Fruit fly (Drosophila melanogaster) whole organism, wandering third instar larva: ENCODE measurements around the gene CG15211.

ENCODE experiments used
- GATAd ChIP-seq: sonication (Bioruptor generic); optimal IDR thresholded peaks from 2 replicates; lab custom pipeline; 2016; ENCODE audit warnings: missing biosample characterization, missing genetic modification characterization
- HLH106 ChIP-seq: fragments of 200-800 bp; optimal IDR thresholded peaks from 3 replicates; lab custom pipeline; 2019; ENCODE audit warnings: missing biosample characterization, mild to moderate bottlenecking, missing genetic modification characterization, moderate library complexity
- Mio ChIP-seq: sonication (Bioruptor generic); optimal IDR thresholded peaks from 2 replicates; lab custom pipeline; 2016; ENCODE audit warnings: missing biosample characterization, missing genetic modification characterization
- Myc ChIP-seq: fragments of >200 bp; optimal IDR thresholded peaks from 2 replicates; lab custom pipeline; 2017
- Rel ChIP-seq, 2 experiments: fragments of 200-800 bp; sonication (Bioruptor generic) in 1 of 2; optimal IDR thresholded peaks; 2 replicates in 1 of 2; 3 replicates in 1 of 2; lab custom pipeline; 2016 to 2019; ENCODE audit warnings: mild to moderate bottlenecking in 2 of 2, missing biosample characterization in 2 of 2, missing genetic modification characterization in 2 of 2, moderate library complexity in 1 of 2
- Sp1 ChIP-seq: fragments of 200-800 bp; sonication (Bioruptor generic); optimal IDR thresholded peaks from 3 replicates; lab custom pipeline; 2019; ENCODE audit warnings: missing biosample characterization, mild to moderate bottlenecking, missing genetic modification characterization, moderate library complexity
- dmrt93B ChIP-seq: fragments of 200-800 bp; sonication (Bioruptor generic); optimal IDR thresholded peaks from 2 replicates; lab custom pipeline; 2018; ENCODE audit warnings: missing biosample characterization, mild to moderate bottlenecking, missing genetic modification characterization
- ey ChIP-seq: fragments of 200-800 bp; sonication (Bioruptor generic); optimal IDR thresholded peaks from 2 replicates; lab custom pipeline; 2016; ENCODE audit warnings: missing biosample characterization, missing genetic modification characterization
- foxo ChIP-seq, 2 experiments: fragments of 200-800 bp; sonication (Bioruptor generic); optimal IDR thresholded peaks; 2 replicates in 1 of 2; 3 replicates in 1 of 2; lab custom pipeline; 2016 to 2017; ENCODE audit warnings: missing biosample characterization in 2 of 2, missing genetic modification characterization in 2 of 2
- fru ChIP-seq: fragments of 200-800 bp; sonication (Bioruptor generic); optimal IDR thresholded peaks from 3 replicates; lab custom pipeline; 2016; ENCODE audit warnings: missing biosample characterization, mild to moderate bottlenecking, missing genetic modification characterization
- h ChIP-seq: fragments of 200-800 bp; sonication (Bioruptor generic); optimal IDR thresholded peaks from 3 replicates; lab custom pipeline; 2016; ENCODE audit warnings: missing biosample characterization, mild to moderate bottlenecking, missing genetic modification characterization
- lola ChIP-seq: fragments of >200 bp; optimal IDR thresholded peaks from 2 replicates; lab custom pipeline; 2017; ENCODE audit warnings: missing biosample characterization, missing genetic modification characterization
- psq ChIP-seq: fragments of 200-800 bp; sonication (Bioruptor generic); optimal IDR thresholded peaks from 3 replicates; lab custom pipeline; 2017; ENCODE audit warnings: missing biosample characterization, mild to moderate bottlenecking, missing genetic modification characterization, moderate library complexity

- no peak for TF ChIP-seq lola (GFP tag; lab: Kevin White, UChicago)
- TF ChIP-seq Myc (lab: Kevin White, UChicago), result no peak
- TF ChIP-seq dmrt93B (GFP tag; lab: Kevin White, UChicago), result no peak
- no peak for TF ChIP-seq HLH106
- TF ChIP-seq ey, result no peak
- TF ChIP-seq Sp1 (GFP tag; lab: Kevin White, UChicago), result no peak
- TF ChIP-seq GATAd, result no peak
- no peak for TF ChIP-seq h (GFP tag; lab: Kevin White, UChicago)
- no peak for TF ChIP-seq foxo (GFP tag; optimal IDR thresholded peaks at IDR 0.05; lab: Kevin White, UChicago)
- TF ChIP-seq psq (GFP tag; lab: Kevin White, UChicago), result peak; percentile 73
- TF ChIP-seq Mio (GFP tag; lab: Kevin White, UChicago), result no peak
- no peak for TF ChIP-seq Rel (GFP tag; optimal IDR thresholded peaks at IDR 0.05; lab: Kevin White, UChicago)
- peak; percentile 33 for TF ChIP-seq Rel (tag; optimal IDR thresholded peaks at IDR 0.05; lab: Kevin White, UChicago)
- no peak for TF ChIP-seq fru (GFP tag; lab: Kevin White, UChicago)
These were observed 28.7 kb downstream of the CG15211 start for dm6 chrX:10801033-10801432.
